Fruit fly (Drosophila melanogaster) whole organism, embryonic: ENCODE data around the gene CG42751.

Source experiments
- Atf-2 ChIP-seq: fragments of 200-800 bp; sonication (Bioruptor generic); optimal IDR thresholded peaks from 2 replicates; lab custom pipeline; 2016; ENCODE audit warnings: missing biosample characterization, missing genetic modification characterization
- Atf6 ChIP-seq: fragments of 200-800 bp; sonication (Bioruptor generic); IDR thresholded peaks from 2 replicates; pipeline ENCODE4 v1.3.6; 2022; ENCODE audit warnings: missing biosample characterization, missing genetic modification characterization
- Blimp-1 ChIP-seq: fragments of 200-800 bp; sonication (Bioruptor generic); optimal IDR thresholded peaks from 3 replicates; lab custom pipeline; 2018; ENCODE audit warnings: missing biosample characterization, missing genetic modification characterization, mild to moderate bottlenecking, moderate library complexity, missing genetic modification reagents
- C15 ChIP-seq: fragments of 200-800 bp; sonication (Bioruptor generic); IDR thresholded peaks from 3 replicates; pipeline ENCODE4 v1.3.6; 2022; ENCODE audit warnings: missing biosample characterization, missing genetic modification characterization
- CG10366 ChIP-seq: fragments of 200-800 bp; sonication (Bioruptor generic); IDR thresholded peaks from 2 replicates; pipeline ENCODE4 v1.3.6; 2022; ENCODE audit warnings: missing biosample characterization, missing genetic modification characterization
- CG14965 ChIP-seq: fragments of 200-800 bp; sonication (Bioruptor generic); optimal IDR thresholded peaks from 2 replicates; lab custom pipeline; 2016; ENCODE audit warnings: missing biosample characterization, missing genetic modification characterization, borderline replicate concordance
- CG15514 ChIP-seq: fragments of 200-800 bp; sonication (Bioruptor generic); optimal IDR thresholded peaks from 3 replicates; lab custom pipeline; 2017; ENCODE audit warnings: missing biosample characterization, missing genetic modification characterization, mild to moderate bottlenecking, moderate library complexity, missing genetic modification reagents
- CG1647 ChIP-seq: fragments of 200-800 bp; sonication (Bioruptor generic); optimal IDR thresholded peaks from 3 replicates; lab custom pipeline; 2016; ENCODE audit warnings: missing biosample characterization, missing genetic modification characterization
- CG17612 ChIP-seq: fragments of 200-800 bp; sonication (Bioruptor generic); IDR thresholded peaks from 2 replicates; pipeline ENCODE4 v1.3.6; 2022; ENCODE audit warnings: missing biosample characterization, missing genetic modification characterization
- CG18619 ChIP-seq: fragments of 200-800 bp; sonication (Bioruptor generic); optimal IDR thresholded peaks from 3 replicates; lab custom pipeline; 2017; ENCODE audit warnings: missing biosample characterization, mild to moderate bottlenecking, missing genetic modification characterization
- CG2116 ChIP-seq: fragments of 200-800 bp; sonication (Bioruptor generic); optimal IDR thresholded peaks from 3 replicates; lab custom pipeline; 2018; ENCODE audit warnings: missing biosample characterization, mild to moderate bottlenecking, missing genetic modification characterization
- CG3065 ChIP-seq: fragments of 200-800 bp; sonication (Bioruptor generic); optimal IDR thresholded peaks from 2 replicates; lab custom pipeline; 2016; ENCODE audit warnings: missing biosample characterization, missing genetic modification characterization
- CG3407 ChIP-seq: fragments of 200-800 bp; sonication (Bioruptor generic); optimal IDR thresholded peaks from 2 replicates; lab custom pipeline; 2018; ENCODE audit warnings: missing biosample characterization, mild to moderate bottlenecking, missing genetic modification characterization
- CG3726 ChIP-seq: fragments of 200-800 bp; sonication (Bioruptor generic); IDR thresholded peaks from 3 replicates; pipeline ENCODE4, ENCODE4 v1.3.6; 2022; ENCODE audit warnings: missing biosample characterization, missing genetic modification characterization
- CG4617 ChIP-seq: fragments of 200-800 bp; sonication (Bioruptor generic); optimal IDR thresholded peaks from 3 replicates; lab custom pipeline; 2016; ENCODE audit warnings: missing biosample characterization, missing genetic modification characterization, borderline replicate concordance
- CG8281 ChIP-seq: fragments of 200-800 bp; sonication (Bioruptor generic); optimal IDR thresholded peaks from 2 replicates; lab custom pipeline; 2018; ENCODE audit warnings: missing biosample characterization, mild to moderate bottlenecking, missing genetic modification characterization, moderate library complexity
- CG8924 ChIP-seq: fragments of 200-800 bp; optimal IDR thresholded peaks from 3 replicates; lab custom pipeline; 2019; ENCODE audit warnings: missing biosample characterization, mild to moderate bottlenecking, missing genetic modification characterization, moderate library complexity
- CG8944 ChIP-seq: fragments of 200-800 bp; sonication (Bioruptor generic); optimal IDR thresholded peaks from 3 replicates; lab custom pipeline; 2016; ENCODE audit warnings: missing biosample characterization, missing genetic modification characterization
- Dip3 ChIP-seq: fragments of 200-800 bp; sonication (Bioruptor generic); optimal IDR thresholded peaks from 3 replicates; lab custom pipeline; 2016; ENCODE audit warnings: missing biosample characterization, missing genetic modification characterization
- Doc2 ChIP-seq: fragments of 200-800 bp; sonication (Bioruptor generic); IDR thresholded peaks from 2 replicates; pipeline ENCODE4 v1.3.6; 2022; ENCODE audit warnings: missing biosample characterization, missing genetic modification characterization
- Dref ChIP-seq: fragments of 200-800 bp; sonication (Bioruptor generic); IDR thresholded peaks from 2 replicates; pipeline ENCODE4 v1.3.6; 2022; ENCODE audit warnings: missing biosample characterization, missing genetic modification characterization
- Hr51 ChIP-seq, 2 experiments: fragments of 200-800 bp; sonication (Bioruptor generic); optimal IDR thresholded peaks; 2 replicates in 1 of 2; 3 replicates in 1 of 2; lab custom pipeline; 2016 to 2018; ENCODE audit warnings: missing biosample characterization in 2 of 2, missing genetic modification characterization in 2 of 2, mild to moderate bottlenecking in 1 of 2, moderate library complexity in 1 of 2
- Kr ChIP-seq: fragments of 200-800 bp; sonication (Bioruptor generic); optimal IDR thresholded peaks from 2 replicates; lab custom pipeline; 2017; ENCODE audit warnings: missing biosample characterization, mild to moderate bottlenecking, missing genetic modification characterization
- Lhr ChIP-seq: fragments of 200-800 bp; sonication (Bioruptor generic); optimal IDR thresholded peaks from 3 replicates; lab custom pipeline; 2017; ENCODE audit warnings: mild to moderate bottlenecking, missing biosample characterization, missing genetic modification reagents, missing genetic modification characterization
- Mes4 ChIP-seq: fragments of 200-800 bp; sonication (Bioruptor generic); optimal IDR thresholded peaks from 2 replicates; lab custom pipeline; 2016; ENCODE audit warnings: missing biosample characterization, missing genetic modification characterization
- Mrtf ChIP-seq: fragments of 200-800 bp; sonication (Bioruptor generic); IDR thresholded peaks from 3 replicates; pipeline ENCODE4 v1.3.6; 2022; ENCODE audit warnings: missing biosample characterization, missing genetic modification characterization
- Nf-YB ChIP-seq: fragments of 200-800 bp; sonication (Bioruptor generic); optimal IDR thresholded peaks from 3 replicates; lab custom pipeline; 2019; ENCODE audit warnings: missing biosample characterization, mild to moderate bottlenecking, missing genetic modification characterization, moderate library complexity
- Oli ChIP-seq: fragments of 200-800 bp; sonication (Bioruptor generic); optimal IDR thresholded peaks from 2 replicates; lab custom pipeline; 2018; ENCODE audit warnings: missing biosample characterization, mild to moderate bottlenecking, missing genetic modification characterization, moderate library complexity
- ab ChIP-seq: fragments of 200-800 bp; sonication (Bioruptor generic); optimal IDR thresholded peaks from 2 replicates; lab custom pipeline; 2016; ENCODE audit warnings: missing biosample characterization, missing genetic modification characterization
- ato ChIP-seq: fragments of 200-800 bp; sonication (Bioruptor generic); IDR thresholded peaks from 2 replicates; pipeline ENCODE4 v1.3.6; 2022; ENCODE audit warnings: missing biosample characterization, missing genetic modification characterization; ENCODE audit not compliant: partially characterized antibody
- bcd ChIP-seq: fragments of 200-800 bp; sonication (Bioruptor generic); optimal IDR thresholded peaks from 2 replicates; lab custom pipeline; 2017; ENCODE audit warnings: missing biosample characterization, mild to moderate bottlenecking, missing genetic modification characterization
- crp ChIP-seq, 2 experiments: fragments of 200-800 bp; sonication (Bioruptor generic); optimal IDR thresholded peaks; 2 replicates in 1 of 2; 3 replicates in 1 of 2; lab custom pipeline; 2017; ENCODE audit warnings: missing biosample characterization in 2 of 2, missing genetic modification characterization in 2 of 2, mild to moderate bottlenecking in 1 of 2, moderate library complexity in 1 of 2
- dmrt99B ChIP-seq: fragments of 200-800 bp; sonication (Bioruptor generic); optimal IDR thresholded peaks from 2 replicates; lab custom pipeline; 2018; ENCODE audit warnings: missing biosample characterization, mild to moderate bottlenecking, missing genetic modification characterization, moderate library complexity
- ems ChIP-seq: fragments of 200-800 bp; sonication (Bioruptor generic); optimal IDR thresholded peaks from 3 replicates; lab custom pipeline; 2016; ENCODE audit warnings: missing biosample characterization, missing genetic modification characterization
- gce ChIP-seq: fragments of 200-800 bp; sonication (Bioruptor generic); IDR thresholded peaks from 3 replicates; pipeline ENCODE4 v1.3.6; 2022; ENCODE audit warnings: missing biosample characterization, missing genetic modification characterization
- gem ChIP-seq: fragments of 200-800 bp; sonication (Bioruptor generic); optimal IDR thresholded peaks from 2 replicates; lab custom pipeline; 2019; ENCODE audit warnings: missing biosample characterization, mild to moderate bottlenecking, missing genetic modification characterization, moderate library complexity
- jumu ChIP-seq: fragments of 200-800 bp; sonication (Bioruptor generic); optimal IDR thresholded peaks from 3 replicates; lab custom pipeline; 2016; ENCODE audit warnings: missing biosample characterization, missing genetic modification characterization
- lov ChIP-seq, 2 experiments: fragments of 200-800 bp in 1 of 2; fragments of >200 bp in 1 of 2; sonication (Bioruptor generic) in 1 of 2; IDR thresholded peaks in 1 of 2; optimal IDR thresholded peaks in 1 of 2; 2 replicates in 1 of 2; 3 replicates in 1 of 2; pipeline versions ENCODE4 v1.3.6 to Lab custom; 2017 to 2022; ENCODE audit warnings: missing biosample characterization in 1 of 2, missing genetic modification characterization in 1 of 2
- org-1 ChIP-seq: fragments of 200-800 bp; sonication (Bioruptor generic); optimal IDR thresholded peaks from 2 replicates; lab custom pipeline; 2017; ENCODE audit warnings: missing biosample characterization, missing genetic modification characterization
- otp ChIP-seq: fragments of 200-800 bp; sonication (Bioruptor generic); IDR thresholded peaks from 3 replicates; pipeline ENCODE4, ENCODE4 v1.3.6; 2022; ENCODE audit warnings: missing biosample characterization, missing genetic modification characterization
- pnt ChIP-seq: fragments of 200-800 bp; sonication (Bioruptor generic); optimal IDR thresholded peaks from 3 replicates; lab custom pipeline; 2016; ENCODE audit warnings: missing biosample characterization, missing genetic modification characterization
- scrt ChIP-seq: fragments of 200-800 bp; sonication (Bioruptor generic); optimal IDR thresholded peaks from 2 replicates; lab custom pipeline; 2018; ENCODE audit warnings: missing biosample characterization, mild to moderate bottlenecking, missing genetic modification characterization, moderate library complexity
- slbo ChIP-seq: fragments of 200-800 bp; sonication (Bioruptor generic); IDR thresholded peaks from 2 replicates; pipeline ENCODE4 v1.3.6; 2022; ENCODE audit warnings: missing biosample characterization, missing genetic modification characterization
- slp2 ChIP-seq: fragments of 200-800 bp; sonication (Bioruptor generic); optimal IDR thresholded peaks from 2 replicates; lab custom pipeline; 2016; ENCODE audit warnings: missing biosample characterization, missing genetic modification characterization
- stc ChIP-seq: fragments of 200-800 bp; sonication (Bioruptor generic); IDR thresholded peaks from 2 replicates; pipeline ENCODE4 v1.3.6; 2022; ENCODE audit warnings: missing biosample characterization, missing genetic modification characterization
- tup ChIP-seq: fragments of 200-800 bp; sonication (Bioruptor generic); optimal IDR thresholded peaks from 2 replicates; lab custom pipeline; 2016; ENCODE audit warnings: missing biosample characterization, mild to moderate bottlenecking, missing genetic modification characterization, moderate library complexity
- twi ChIP-seq: fragments of 200-800 bp; optimal IDR thresholded peaks from 2 replicates; lab custom pipeline; 2019; ENCODE audit warnings: missing biosample characterization, mild to moderate bottlenecking, missing genetic modification characterization, moderate library complexity

The CG42751 gene

dm6 chr2L:11845159-11845788 is 8.0 kb upstream of the CG42751 start (continued):
- TF ChIP-seq dmrt99B (tag; lab: Kevin White, UChicago) (no peak), Dip3 (GFP tag; lab: Kevin White, UChicago) (no peak), Mrtf (GFP tag; lab: Robert Waterston, UW) (no peak), bcd (GFP tag; lab: Kevin White, UChicago) (no peak), Atf6 (0 out of 2 replicates have a peak, but pooled peaks have one; percentile 34), ato (GFP tag; lab: Robert Waterston, UW) (no peak), ab (GFP tag; lab: Kevin White, UChicago) (no peak), ems (GFP tag; lab: Kevin White, UChicago) (no peak), Mes4 (no peak), CG1647 (GFP tag; lab: Kevin White, UChicago) (no peak), jumu (GFP tag; lab: Kevin White, UChicago) (no peak), CG3726 (GFP tag; lab: Robert Waterston, UW) (no peak), Dref (GFP tag; lab: Robert Waterston, UW) (no peak), twi (no peak), Nf-YB (GFP tag; lab: Kevin White, UChicago) (no peak), gce (GFP tag; lab: Robert Waterston, UW) (no peak), stc (GFP tag; lab: Robert Waterston, UW) (no peak)

- TF ChIP-seq CG15514 (GFP tag; lab: Kevin White, UChicago), result no peak
- no peak for TF ChIP-seq CG8924 (tag; lab: Kevin White, UChicago)
- TF ChIP-seq CG8944 (GFP tag; lab: Kevin White, UChicago), result no peak
- TF ChIP-seq CG2116 (GFP tag; lab: Kevin White, UChicago), result no peak
- TF ChIP-seq CG17612 (GFP tag; lab: Robert Waterston, UW), result no peak
- TF ChIP-seq Atf-2 (GFP tag; lab: Kevin White, UChicago), result no peak
- TF ChIP-seq Blimp-1 (GFP tag; lab: Kevin White, UChicago), result no peak
- TF ChIP-seq slp2 (GFP tag; lab: Kevin White, UChicago), result no peak
- no peak for TF ChIP-seq CG14965 (GFP tag; lab: Kevin White, UChicago)
- no peak for TF ChIP-seq scrt (GFP tag; lab: Kevin White, UChicago)
- no peak for TF ChIP-seq Lhr
- no peak for TF ChIP-seq CG4617 (GFP tag; lab: Kevin White, UChicago)
- TF ChIP-seq CG18619 (GFP tag; lab: Kevin White, UChicago), result no peak
- no peak for TF ChIP-seq org-1
- no peak for TF ChIP-seq CG3407 (GFP tag; lab: Kevin White, UChicago)
These were observed 6.3 kb upstream of the CG42751 start, which contains the start of gene Mal-B1 for dm6 chr2L:11846926-11847325. Gene Mal-B1, plus strand, starts transcription at chr2L:11847226.

- no peak for TF ChIP-seq tup (GFP tag; lab: Kevin White, UChicago)
- TF ChIP-seq pnt (GFP tag; lab: Kevin White, UChicago), result no peak
- no peak for TF ChIP-seq scrt (GFP tag; lab: Kevin White, UChicago)
- TF ChIP-seq Doc2 (GFP tag; lab: Robert Waterston, UW), result no peak
- no peak for TF ChIP-seq CG4617 (GFP tag; lab: Kevin White, UChicago)
- no peak for TF ChIP-seq Kr (GFP tag; lab: Kevin White, UChicago)
- TF ChIP-seq Hr51 (GFP tag; optimal IDR thresholded peaks at IDR 0.05; lab: Kevin White, UChicago), result peak in 1 of 2 experiments; percentile 15
- no peak for TF ChIP-seq otp (GFP tag; lab: Robert Waterston, UW)
- TF ChIP-seq gem, result peak; percentile 47
- no peak for TF ChIP-seq C15 (GFP tag; lab: Robert Waterston, UW)
- TF ChIP-seq CG8281 (tag; lab: Kevin White, UChicago), result no peak
- no peak for TF ChIP-seq CG10366
- 0 out of 2 replicates have a peak, but pooled peaks have one; percentile 25 for TF ChIP-seq slbo (GFP tag; lab: Robert Waterston, UW)
- TF ChIP-seq lov (optimal IDR thresholded peaks at IDR 0.05; lab: Kevin White, UChicago), result no peak
- no peak for TF ChIP-seq lov (GFP tag; IDR thresholded peaks at IDR 0.05; lab: Robert Waterston, UW)
- TF ChIP-seq Oli, result no peak
- no peak for TF ChIP-seq CG3065 (GFP tag; lab: Kevin White, UChicago)
- TF ChIP-seq crp (GFP tag; optimal IDR thresholded peaks at IDR 0.05; lab: Kevin White, UChicago), result peak in 1 of 2 experiments; percentile 22
These were observed 3.6 kb upstream of the CG42751 start, which contains the start of gene Mal-B2 for dm6 chr2L:11849658-11850057. Gene Mal-B2, plus strand, starts transcription at chr2L:11849958.
